Worm (Caenorhabditis elegans) whole organism, L4/young adult: ENCODE results near the gene flp-11.

Experiments
- W03F9.2 ChIP-seq: fragments of 150-350 bp; optimal IDR thresholded peaks from 2 replicates; lab custom pipeline; 2014; ENCODE audit warnings: missing biosample characterization, missing genetic modification characterization
- dao-5 ChIP-seq: sonication (generic microtip); optimal IDR thresholded peaks from 2 replicates; lab custom pipeline; 2016; ENCODE audit warnings: missing genotype, missing genetic modification characterization, moderate library complexity, missing compliant biosample characterization
- him-1 ChIP-seq: sonication (generic microtip); optimal IDR thresholded peaks from 2 replicates; lab custom pipeline; 2016; ENCODE audit warnings: missing genotype, missing genetic modification reagents, missing genetic modification characterization, missing compliant biosample characterization

DNA sequence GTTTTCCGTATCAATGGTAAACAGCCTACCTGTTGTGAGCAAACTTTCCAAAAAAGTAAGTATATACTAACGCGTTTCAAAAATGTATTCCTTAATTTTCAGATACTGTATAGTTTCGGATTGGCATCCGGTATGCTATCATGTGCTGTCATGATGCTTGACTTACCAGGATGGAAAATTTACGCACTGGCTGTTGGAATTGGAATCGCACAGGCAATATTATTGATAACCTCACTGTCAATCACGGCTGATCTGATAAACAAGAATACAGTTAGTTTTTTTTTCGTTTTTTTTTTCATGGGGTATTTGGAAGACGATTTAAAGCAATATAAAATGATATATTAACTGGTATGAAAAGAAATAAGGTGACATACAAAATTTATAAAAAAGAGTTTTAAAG is 6.1 kb downstream of the flp-11 start:
- no peak for TF ChIP-seq dao-5 (tag; lab: Kevin White, UChicago)
- TF ChIP-seq him-1 = no peak
- no peak for TF ChIP-seq W03F9.2 (tag; lab: Kevin White, UChicago)
